Worm (Caenorhabditis elegans): ENCODE results near the gene C25G4.3.

Gene C25G4.3

DNA sequence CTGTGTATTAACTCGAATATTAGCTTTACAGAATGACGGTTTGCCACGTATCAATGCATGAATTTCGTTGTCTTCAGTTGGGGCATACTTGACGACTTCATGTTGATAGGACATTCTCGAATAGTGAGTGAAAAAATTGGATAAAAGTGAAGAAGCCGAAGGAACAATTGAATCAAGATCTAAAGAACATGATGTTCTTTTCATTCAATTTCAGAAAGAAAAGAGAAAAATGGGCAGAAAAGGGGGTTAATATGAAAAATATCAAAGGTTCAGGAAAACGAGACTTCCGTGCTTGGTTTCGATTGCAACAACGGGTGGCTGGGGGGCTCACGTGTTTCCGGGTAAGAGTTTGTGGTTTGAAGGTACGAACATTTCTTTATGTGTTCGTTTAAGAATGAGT, 31.1 kb downstream of the C25G4.3 start (continued):
- no peak for TF ChIP-seq ceh-27 (GFP tag; optimal IDR thresholded peaks at IDR 0.05)

DNA sequence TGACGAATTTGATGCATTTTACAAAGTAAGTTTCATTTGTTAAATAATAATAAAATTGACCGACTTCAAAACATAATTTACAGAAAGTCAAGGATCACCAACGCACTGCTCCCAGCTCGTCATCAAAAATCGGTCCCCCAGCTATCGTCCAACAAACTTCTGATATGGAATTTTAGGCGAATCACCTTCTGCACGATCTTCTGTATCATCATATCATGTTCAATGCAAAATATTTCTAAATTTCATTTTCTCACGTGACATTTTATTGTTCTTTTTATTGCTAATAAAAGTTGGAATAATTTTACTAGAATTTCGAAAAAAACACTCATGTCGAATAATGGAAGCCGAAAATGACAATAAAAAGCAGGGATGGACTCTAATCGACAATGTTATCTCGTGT, 35.5 kb downstream of the C25G4.3 start, which contains the start of gene acl-13:
Gene acl-13 (plus strand): TSS at position 301 of the 400 bp plus-strand sequence.
- no peak for TF ChIP-seq hmg-1.2 (GFP tag; IDR thresholded peaks at IDR 0.05)
- no peak for TF ChIP-seq lsl-1 (GFP tag; optimal IDR thresholded peaks at IDR 0.05)
- TF ChIP-seq rpc-1 (optimal IDR thresholded peaks at IDR 0.05), result no peak
- TF ChIP-seq rpc-1 (tag; optimal IDR thresholded peaks at IDR 0.05), result no peak
- no peak for TF ChIP-seq akir-1 (GFP tag; optimal IDR thresholded peaks at IDR 0.05)
- no peak for TF ChIP-seq Y56A3A.18 (GFP tag; IDR thresholded peaks at IDR 0.05)
- TF ChIP-seq ztf-6 (GFP tag; IDR thresholded peaks at IDR 0.05), result no peak
- no peak for TF ChIP-seq atf-7 (tag; optimal IDR thresholded peaks at IDR 0.05)
- no peak for TF ChIP-seq dpl-1 (GFP tag; optimal IDR thresholded peaks at IDR 0.05)
- TF ChIP-seq F22D6.2 (tag; optimal IDR thresholded peaks at IDR 0.05), result no peak
- TF ChIP-seq nhr-90 (tag; optimal IDR thresholded peaks at IDR 0.05), result no peak
- TF ChIP-seq fkh-3 (tag; optimal IDR thresholded peaks at IDR 0.05), result no peak
- no peak for TF ChIP-seq nhr-80 (tag; optimal IDR thresholded peaks at IDR 0.05)
- TF ChIP-seq snpc-3.4 (tag; optimal IDR thresholded peaks at IDR 0.05), result no peak

DNA sequence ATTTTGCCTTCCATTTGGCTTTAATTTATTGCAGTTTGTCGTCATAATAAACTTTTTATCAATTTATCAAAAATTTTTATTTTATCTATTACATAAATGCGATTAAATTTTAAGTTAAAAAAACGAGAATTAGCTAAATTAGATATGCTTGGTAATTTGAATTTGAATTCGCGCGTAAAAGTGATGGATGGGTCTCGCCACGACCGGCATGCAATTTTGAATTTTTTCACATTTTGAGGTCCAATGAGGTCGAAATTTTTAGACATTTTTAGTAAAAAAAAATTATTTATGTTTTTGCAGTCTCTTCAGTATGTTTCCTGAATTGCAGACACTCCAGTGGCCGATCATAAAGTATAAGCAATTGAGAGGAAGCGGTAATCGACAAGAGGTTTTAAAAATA, 37.1 kb downstream of the C25G4.3 start, which contains the start of gene dsb-1:
Gene dsb-1 (plus strand): TSS at position 301 of the 400 bp plus-strand sequence.
- TF ChIP-seq sdz-38 (tag; optimal IDR thresholded peaks at IDR 0.05), result no peak
- peak; percentile 63 for TF ChIP-seq F33H1.4 (GFP tag; IDR thresholded peaks at IDR 0.05)
- peak; percentile 47; the same call in 1 of the 2 replicates for TF ChIP-seq madf-6 (GFP tag; IDR thresholded peaks at IDR 0.05)
- TF ChIP-seq lsl-1 (GFP tag; optimal IDR thresholded peaks at IDR 0.05), result peak; percentile 19
- TF ChIP-seq dpl-1 (GFP tag; optimal IDR thresholded peaks at IDR 0.05), result peak; percentile 22
- TF ChIP-seq Y53F4B.3 (GFP tag; IDR thresholded peaks at IDR 0.05), result no peak
- TF ChIP-seq mcd-1 (GFP tag; IDR thresholded peaks at IDR 0.05), result 0 out of 2 replicates have a peak, but pooled peaks have one; percentile 8
- no peak for TF ChIP-seq hmg-1.2 (GFP tag; IDR thresholded peaks at IDR 0.05)
- peak; percentile 40 for TF ChIP-seq efl-1 (GFP tag; optimal IDR thresholded peaks at IDR 0.05)
- TF ChIP-seq C17E4.6 (GFP tag; IDR thresholded peaks at IDR 0.05), result no peak
- no peak for TF ChIP-seq athp-1 (tag; optimal IDR thresholded peaks at IDR 0.05)
- peak; percentile 26 for TF ChIP-seq lin-54 (GFP tag; optimal IDR thresholded peaks at IDR 0.05)
- TF ChIP-seq F39B2.1 (GFP tag; IDR thresholded peaks at IDR 0.05), result no peak
- no peak for TF ChIP-seq ZK185.1 (tag; optimal IDR thresholded peaks at IDR 0.05; ENCODE audit: poor library complexity, severe bottlenecking)
- no peak for TF ChIP-seq atf-7 (tag; optimal IDR thresholded peaks at IDR 0.05)

DNA sequence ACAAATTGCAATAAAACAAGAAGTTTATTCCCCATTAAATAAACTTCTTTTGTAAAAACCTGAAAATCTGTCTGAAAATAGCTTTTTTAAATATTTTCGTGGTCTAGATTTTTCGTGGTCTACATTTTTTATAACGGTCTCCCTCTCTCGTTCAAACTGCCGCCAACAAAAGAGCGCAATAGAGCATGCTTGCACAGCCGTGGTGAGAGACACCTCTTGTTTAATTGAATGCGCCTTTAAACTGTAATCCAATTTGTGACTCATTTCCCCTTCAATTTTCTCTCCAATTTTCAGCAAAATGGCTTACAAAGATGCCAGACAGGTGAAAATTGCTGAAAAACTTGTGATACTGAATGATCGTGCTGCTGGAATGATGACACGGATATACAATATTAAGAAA, 41.5 kb downstream of the C25G4.3 start, which contains the start of gene gex-3:
Gene gex-3 (plus strand): TSS at position 295 of the 400 bp plus-strand sequence.
- TF ChIP-seq rpc-1 (optimal IDR thresholded peaks at IDR 0.05), result no peak
- TF ChIP-seq rpc-1 (tag; optimal IDR thresholded peaks at IDR 0.05), result no peak
- peak; percentile 34 for TF ChIP-seq snpc-4 (GFP tag; optimal IDR thresholded peaks at IDR 0.05)
- TF ChIP-seq snpc-4 (tag; optimal IDR thresholded peaks at IDR 0.05), result peak in 3 of 4 experiments; percentile 62 to 73 (median 64)
- TF ChIP-seq unc-130 (GFP tag; optimal IDR thresholded peaks at IDR 0.05), result no peak
- no peak for TF ChIP-seq nhr-27 (tag; optimal IDR thresholded peaks at IDR 0.05)
- no peak for TF ChIP-seq nhr-179 (tag; optimal IDR thresholded peaks at IDR 0.05)
- TF ChIP-seq ceh-100 (GFP tag; IDR thresholded peaks at IDR 0.05), result peak; percentile 76
- TF ChIP-seq F52B5.7 (tag; optimal IDR thresholded peaks at IDR 0.05), result no peak
- TF ChIP-seq F49E8.2 (tag; optimal IDR thresholded peaks at IDR 0.05; ENCODE audit: insufficient read depth), result peak; percentile 31
- no peak for TF ChIP-seq K11D2.4 (GFP tag; IDR thresholded peaks at IDR 0.05)
- peak; percentile 18 for TF ChIP-seq lsy-27 (tag; optimal IDR thresholded peaks at IDR 0.05; ENCODE audit: borderline replicate concordance, insufficient read depth)
- peak; percentile 79 for TF ChIP-seq ceh-91 (GFP tag; IDR thresholded peaks at IDR 0.05)
- no peak for TF ChIP-seq B0019.2 (GFP tag; conservative IDR thresholded peaks at IDR 0.05)
- TF ChIP-seq mes-4 (tag; optimal IDR thresholded peaks at IDR 0.05), result no peak
- no peak for TF ChIP-seq F10E7.11 (tag; optimal IDR thresholded peaks at IDR 0.05)
- no peak for TF ChIP-seq aptf-2 (GFP tag; conservative IDR thresholded peaks at IDR 0.05)
- peak; percentile 62 for TF ChIP-seq xnd-1 (tag; optimal IDR thresholded peaks at IDR 0.05)
- no peak for TF ChIP-seq mxl-1 (tag; optimal IDR thresholded peaks at IDR 0.05)
- TF ChIP-seq attf-5 (GFP tag; optimal IDR thresholded peaks at IDR 0.05), result peak; percentile 73
- 0 out of 2 replicates have a peak, but pooled peaks have one; percentile 56 for TF ChIP-seq ztf-28 (GFP tag; IDR thresholded peaks at IDR 0.05)

Measured in whole organism, young adult.